Worm (Caenorhabditis elegans) whole organism, L2 larva: ENCODE results near the gene C33D9.3.
A peak's percentile ranks its signal among the peaks of the same experiment; 100 is the strongest.

ENCODE experiments used
- C34F6.9 ChIP-seq: fragments of 150-350 bp; optimal IDR thresholded peaks from 2 replicates; lab custom pipeline; 2014; ENCODE audit warnings: missing biosample characterization, missing genetic modification characterization
- F13H6.1 ChIP-seq: sonication (generic microtip); optimal IDR thresholded peaks from 2 replicates; lab custom pipeline; 2016; ENCODE audit warnings: missing genetic modification characterization, missing compliant biosample characterization
- R02D3.7 ChIP-seq: fragments of 150-350 bp; optimal IDR thresholded peaks from 2 replicates; lab custom pipeline; 2014; ENCODE audit warnings: missing biosample characterization, missing genetic modification characterization
- Y55F3AM.14 ChIP-seq: fragments of 200-800 bp; sonication (Bioruptor generic); optimal IDR thresholded peaks from 2 replicates; lab custom pipeline; 2018; ENCODE audit warnings: mild to moderate bottlenecking, missing genetic modification characterization, missing compliant biosample characterization
- alr-1 ChIP-seq: fragments of 150-350 bp; optimal IDR thresholded peaks from 2 replicates; lab custom pipeline; 2014; ENCODE audit warnings: missing biosample characterization, missing genetic modification characterization
- aly-2 ChIP-seq: fragments of 150-350 bp; optimal IDR thresholded peaks from 2 replicates; lab custom pipeline; 2014; ENCODE audit warnings: missing biosample characterization, missing genetic modification characterization
- blmp-1 ChIP-seq: sonication (generic microtip); optimal IDR thresholded peaks from 2 replicates; lab custom pipeline; 2017; ENCODE audit warnings: missing genetic modification characterization, mild to moderate bottlenecking, missing compliant biosample characterization, antibody characterized with exemption, moderate library complexity; ENCODE audit not compliant: insufficient read depth
- ceh-16 ChIP-seq: fragments of 150-350 bp; optimal IDR thresholded peaks from 2 replicates; lab custom pipeline; 2014; ENCODE audit warnings: missing biosample characterization, missing genetic modification characterization
- ceh-82 ChIP-seq: fragments of 150-350 bp; optimal IDR thresholded peaks from 2 replicates; lab custom pipeline; 2014; ENCODE audit warnings: missing biosample characterization, missing genetic modification characterization
- crh-2 ChIP-seq: sonication (generic microtip); optimal IDR thresholded peaks from 2 replicates; lab custom pipeline; 2017; ENCODE audit warnings: missing biosample characterization, missing genetic modification characterization
- dmd-4 ChIP-seq: sonication (generic microtip); optimal IDR thresholded peaks from 2 replicates; lab custom pipeline; 2017; ENCODE audit warnings: missing biosample characterization, missing genetic modification characterization
- egl-27 ChIP-seq: sonication (generic microtip); optimal IDR thresholded peaks from 3 replicates; lab custom pipeline; 2017; ENCODE audit warnings: missing biosample characterization, missing genetic modification reagents, missing genetic modification characterization
- elt-1 ChIP-seq: fragments of 150-350 bp; optimal IDR thresholded peaks from 2 replicates; lab custom pipeline; 2014; ENCODE audit warnings: missing biosample characterization, missing genetic modification characterization
- elt-3 ChIP-seq: sonication (generic microtip); optimal IDR thresholded peaks from 2 replicates; lab custom pipeline; 2017; ENCODE audit warnings: missing biosample characterization, missing genetic modification characterization
- fos-1 ChIP-seq: fragments of 150-350 bp; optimal IDR thresholded peaks from 2 replicates; lab custom pipeline; 2014; ENCODE audit warnings: missing biosample characterization, missing genetic modification characterization
- gmeb-1 ChIP-seq: fragments of 150-350 bp; optimal IDR thresholded peaks from 2 replicates; lab custom pipeline; 2014; ENCODE audit warnings: missing biosample characterization, missing genetic modification characterization
- lin-13 ChIP-seq: fragments of 150-350 bp; optimal IDR thresholded peaks from 2 replicates; lab custom pipeline; 2014; ENCODE audit warnings: missing biosample characterization, missing genetic modification reagents, missing genetic modification characterization
- lsy-2 ChIP-seq, 2 experiments: fragments of 150-350 bp in 1 of 2; sonication (generic microtip) in 1 of 2; optimal IDR thresholded peaks; 2 replicates each; lab custom pipeline; 2014 to 2017; ENCODE audit warnings: missing biosample characterization in 2 of 2, missing genetic modification characterization in 2 of 2
- mdl-1 ChIP-seq, 2 experiments: fragments of 150-350 bp in 1 of 2; sonication (generic microtip) in 1 of 2; optimal IDR thresholded peaks; 2 replicates each; lab custom pipeline; 2017; ENCODE audit warnings: missing biosample characterization in 2 of 2, missing genetic modification characterization in 2 of 2
- nhr-10 ChIP-seq: sonication (generic microtip); optimal IDR thresholded peaks from 2 replicates; lab custom pipeline; 2017; ENCODE audit warnings: missing biosample characterization, missing genetic modification characterization
- nhr-11 ChIP-seq: fragments of 150-350 bp; optimal IDR thresholded peaks from 2 replicates; lab custom pipeline; 2014; ENCODE audit warnings: missing biosample characterization, missing genetic modification characterization
- nhr-12 ChIP-seq: fragments of 150-350 bp; optimal IDR thresholded peaks from 2 replicates; lab custom pipeline; 2014; ENCODE audit warnings: missing biosample characterization, missing genetic modification characterization
- nhr-129 ChIP-seq: fragments of 150-350 bp; optimal IDR thresholded peaks from 2 replicates; lab custom pipeline; 2014; ENCODE audit warnings: missing biosample characterization, missing genetic modification characterization
- nhr-21 ChIP-seq: fragments of 150-350 bp; optimal IDR thresholded peaks from 2 replicates; lab custom pipeline; 2014; ENCODE audit warnings: missing biosample characterization, missing genetic modification characterization
- nhr-237 ChIP-seq: fragments of 150-350 bp; optimal IDR thresholded peaks from 2 replicates; lab custom pipeline; 2014; ENCODE audit warnings: missing biosample characterization, missing genetic modification characterization
- nhr-25 ChIP-seq: fragments of 150-350 bp; sonication (generic microtip); optimal IDR thresholded peaks from 3 replicates; lab custom pipeline; 2014; ENCODE audit warnings: missing biosample characterization, missing genetic modification characterization
- nhr-6 ChIP-seq: fragments of 150-350 bp; optimal IDR thresholded peaks from 2 replicates; lab custom pipeline; 2014; ENCODE audit warnings: missing biosample characterization, missing genetic modification characterization
- peb-1 ChIP-seq: fragments of 150-350 bp; optimal IDR thresholded peaks from 2 replicates; lab custom pipeline; 2014; ENCODE audit warnings: missing biosample characterization, missing genetic modification characterization
- skn-1 ChIP-seq: sonication (generic microtip); optimal IDR thresholded peaks from 2 replicates; lab custom pipeline; 2017; ENCODE audit warnings: missing biosample characterization, missing genetic modification characterization
- sma-3 ChIP-seq: sonication (generic microtip); optimal IDR thresholded peaks from 2 replicates; lab custom pipeline; 2016; ENCODE audit warnings: missing genetic modification reagents, missing genetic modification characterization, missing compliant biosample characterization
- sma-9 ChIP-seq, 2 experiments: fragments of 150-350 bp in 1 of 2; sonication (generic microtip) in 1 of 2; optimal IDR thresholded peaks; 2 replicates each; lab custom pipeline; 2014 to 2016; ENCODE audit warnings: missing genetic modification characterization in 2 of 2, mild to moderate bottlenecking in 1 of 2, missing biosample characterization in 1 of 2, missing compliant biosample characterization in 1 of 2, missing genetic modification reagents in 1 of 2, moderate library complexity in 1 of 2
- snpc-4 ChIP-seq: fragments of 150-350 bp; optimal IDR thresholded peaks from 2 replicates; lab custom pipeline; 2014; ENCODE audit warnings: missing biosample characterization, missing genetic modification characterization
- unc-39 ChIP-seq: fragments of 150-350 bp; optimal IDR thresholded peaks from 2 replicates; lab custom pipeline; 2014; ENCODE audit warnings: missing biosample characterization, missing genetic modification characterization
- unc-62 ChIP-seq: fragments of 150-350 bp; optimal IDR thresholded peaks from 2 replicates; lab custom pipeline; 2014; ENCODE audit warnings: missing biosample characterization, missing genetic modification reagents, missing genetic modification characterization
- zag-1 ChIP-seq: fragments of 150-350 bp; optimal IDR thresholded peaks from 2 replicates; lab custom pipeline; 2014; ENCODE audit warnings: missing biosample characterization, missing genetic modification characterization
- ztf-1 ChIP-seq: fragments of 200-800 bp; sonication (Bioruptor generic); conservative IDR thresholded peaks from 2 replicates; pipeline ENCODE4 v1.3.6; 2022; ENCODE audit warnings: missing genetic modification characterization, missing compliant biosample characterization
- ztf-11 ChIP-seq: sonication (generic microtip); optimal IDR thresholded peaks from 2 replicates; lab custom pipeline; 2017; ENCODE audit warnings: missing biosample characterization, missing genetic modification characterization
- ztf-4 ChIP-seq: fragments of 150-350 bp; optimal IDR thresholded peaks from 2 replicates; lab custom pipeline; 2014; ENCODE audit warnings: missing biosample characterization, missing genetic modification characterization

C33D9.3 gene

ce11 chrIV:8815162-8815561, 22.5 kb upstream of the C33D9.3 start:
- TF ChIP-seq ceh-16 (no peak), sma-9 (GFP tag; optimal IDR thresholded peaks at IDR 0.05; lab: Kevin White, UChicago) (peak; percentile 55), sma-9 (tag; optimal IDR thresholded peaks at IDR 0.05; lab: Kevin White, UChicago) (no peak), elt-1 (tag; lab: Kevin White, UChicago) (no peak), Y55F3AM.14 (GFP tag; lab: Kevin White, UChicago) (no peak), elt-3 (tag; lab: Kevin White, UChicago) (no peak), dmd-4 (tag; lab: Kevin White, UChicago) (no peak), nhr-21 (tag; lab: Kevin White, UChicago) (peak; percentile 23), R02D3.7 (tag; lab: Kevin White, UChicago) (no peak), alr-1 (no peak), nhr-11 (no peak), blmp-1 (no peak), nhr-25 (tag; lab: Kevin White, UChicago) (peak; percentile 29), egl-27 (tag; lab: Kevin White, UChicago) (no peak), snpc-4 (tag; lab: Kevin White, UChicago) (no peak), sma-3 (GFP tag; lab: Kevin White, UChicago) (peak; percentile 21), unc-62 (GFP tag; lab: Kevin White, UChicago) (no peak), peb-1 (tag; lab: Kevin White, UChicago) (no peak), unc-39 (tag; lab: Kevin White, UChicago) (no peak), lsy-2 (tag; optimal IDR thresholded peaks at IDR 0.05; lab: Kevin White, UChicago) (no peak), nhr-12 (tag; lab: Kevin White, UChicago) (no peak), C34F6.9 (tag; lab: Kevin White, UChicago) (no peak), lin-13 (GFP tag; lab: Kevin White, UChicago) (no peak), nhr-6 (tag; lab: Kevin White, UChicago) (no peak)

DNA sequence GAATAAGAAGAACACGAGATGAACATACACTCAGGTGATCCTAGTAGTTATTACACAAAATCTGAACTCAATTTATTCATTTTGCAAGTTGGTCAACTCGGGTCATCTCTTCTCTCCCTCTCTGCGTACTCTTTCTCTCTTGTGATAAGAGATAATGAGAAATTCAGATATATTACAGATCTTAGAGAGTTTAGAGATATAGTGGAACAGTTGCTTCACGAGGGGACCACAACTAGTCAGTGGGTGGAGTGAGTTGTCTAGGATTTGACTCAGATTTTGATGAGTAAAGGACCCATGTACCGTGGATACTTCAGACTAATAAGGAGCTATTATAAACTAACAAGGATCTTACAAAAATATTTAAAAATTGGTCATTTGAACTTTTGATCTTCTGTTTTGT, 20.9 kb upstream of the C33D9.3 start, which contains the start of gene exc-5:
Gene exc-5 (minus strand): TSS at position 57 of the 400 bp plus-strand sequence.
- peak; percentile 13 for TF ChIP-seq nhr-129 (tag; lab: Kevin White, UChicago)
- no peak for TF ChIP-seq mdl-1 (tag; optimal IDR thresholded peaks at IDR 0.05; lab: Kevin White, UChicago)
- TF ChIP-seq gmeb-1 (tag; lab: Kevin White, UChicago) = no peak
- no peak for TF ChIP-seq skn-1 (tag; lab: Kevin White, UChicago)
- TF ChIP-seq ztf-1 (GFP tag; lab: Robert Waterston, UW) = no peak
- no peak for TF ChIP-seq zag-1 (tag; lab: Kevin White, UChicago)
- no peak for TF ChIP-seq ceh-16
- TF ChIP-seq nhr-12 (tag; lab: Kevin White, UChicago) = no peak
- TF ChIP-seq nhr-6 (tag; lab: Kevin White, UChicago) = no peak
- TF ChIP-seq nhr-10 = no peak
- peak; percentile 28 for TF ChIP-seq sma-9 (GFP tag; optimal IDR thresholded peaks at IDR 0.05; lab: Kevin White, UChicago)
- TF ChIP-seq sma-9 (tag; optimal IDR thresholded peaks at IDR 0.05; lab: Kevin White, UChicago) = no peak
- TF ChIP-seq ztf-4 (tag; lab: Kevin White, UChicago) = no peak
- TF ChIP-seq unc-39 (tag; lab: Kevin White, UChicago) = no peak
- no peak for TF ChIP-seq ceh-82 (tag; lab: Kevin White, UChicago)
- TF ChIP-seq nhr-237 (tag; lab: Kevin White, UChicago) = no peak
- peak; percentile 51 for TF ChIP-seq F13H6.1 (tag; lab: Kevin White, UChicago)
- no peak for TF ChIP-seq Y55F3AM.14 (GFP tag; lab: Kevin White, UChicago)
- no peak for TF ChIP-seq peb-1 (tag; lab: Kevin White, UChicago)
- no peak for TF ChIP-seq fos-1 (tag; lab: Kevin White, UChicago)
- peak; percentile 8 for TF ChIP-seq C34F6.9 (tag; lab: Kevin White, UChicago)
- no peak for TF ChIP-seq ztf-11
- TF ChIP-seq aly-2 (tag; lab: Kevin White, UChicago) = no peak

- TF ChIP-seq crh-2 (tag; lab: Kevin White, UChicago) (no peak), fos-1 (tag; lab: Kevin White, UChicago) (peak; percentile 78)
These were observed 14.6 kb upstream of the C33D9.3 start for ce11 chrIV:8807327-8807726.
